Fruit fly (Drosophila melanogaster): Measurements from ENCODE around the gene CG33642.

CG33642 gene

DNA sequence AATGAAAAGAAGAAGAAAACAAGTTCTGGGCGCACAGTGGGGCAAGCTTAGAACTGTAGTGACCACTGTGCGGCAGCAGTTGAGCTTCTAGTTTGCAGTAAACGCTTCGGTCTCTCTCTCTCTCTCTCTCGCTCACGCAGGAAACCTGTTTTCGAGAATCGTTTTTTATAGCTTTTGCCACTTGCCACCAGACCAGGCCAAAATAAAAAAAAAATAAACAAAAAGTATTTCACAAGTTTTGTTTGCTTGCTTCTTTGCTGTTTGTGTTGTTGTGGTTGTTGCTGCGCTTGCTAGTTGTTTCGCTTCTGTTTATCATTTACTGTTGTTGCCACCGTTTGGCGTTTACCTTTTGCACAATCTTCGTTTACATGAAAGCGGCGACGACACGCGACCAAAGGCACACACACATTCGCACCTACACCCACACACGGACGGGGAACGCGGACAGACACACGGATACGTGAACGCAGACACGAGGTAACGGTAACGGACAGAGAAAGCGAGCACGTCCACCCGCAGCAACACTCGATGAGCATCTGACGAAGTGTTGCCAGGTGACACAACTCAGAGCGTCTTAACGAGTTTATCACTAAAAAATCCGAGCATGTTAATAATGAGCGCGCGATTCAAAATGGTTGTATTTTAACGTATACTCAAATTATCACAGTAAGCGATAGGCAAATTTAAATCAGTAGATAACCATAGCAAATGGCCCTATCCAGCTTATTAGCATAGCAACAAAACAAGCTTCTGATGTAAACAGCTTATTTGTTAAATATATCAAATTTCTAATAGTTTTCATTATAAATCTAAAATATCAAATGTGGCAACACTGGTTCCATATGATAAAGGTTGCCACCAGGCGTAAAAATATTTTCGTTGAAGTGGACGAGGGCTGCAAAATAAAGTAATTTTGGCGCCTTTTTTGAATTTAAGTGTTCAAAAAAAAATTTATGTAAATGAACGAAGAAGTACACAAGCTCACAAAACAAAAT is 19.3 kb downstream of the CG33642 start, which contains the start of gene B4 (continued):
- no peak for TF ChIP-seq CG14441 (GFP tag; IDR thresholded peaks at IDR 0.05)
- TF ChIP-seq gro (GFP tag; optimal IDR thresholded peaks at IDR 0.05), result peak; percentile 93
- peak; percentile 38 for TF ChIP-seq CG2678 (tag; optimal IDR thresholded peaks at IDR 0.05)
- TF ChIP-seq insv (GFP tag; optimal IDR thresholded peaks at IDR 0.05), result no peak
- no peak for TF ChIP-seq CG31388 (GFP tag; optimal IDR thresholded peaks at IDR 0.05)
- TF ChIP-seq tap (tag; optimal IDR thresholded peaks at IDR 0.05), result peak; percentile 27
- peak; percentile 53 for TF ChIP-seq scrt (GFP tag; optimal IDR thresholded peaks at IDR 0.05)
- TF ChIP-seq CG12155 (GFP tag; optimal IDR thresholded peaks at IDR 0.05), result no peak
- TF ChIP-seq B-H2 (GFP tag; optimal IDR thresholded peaks at IDR 0.05), result peak; percentile 72
- no peak for TF ChIP-seq maf-S (GFP tag; optimal IDR thresholded peaks at IDR 0.05)
- TF ChIP-seq luna (GFP tag; optimal IDR thresholded peaks at IDR 0.05), result peak; percentile 0
- no peak for TF ChIP-seq croc (GFP tag; conservative IDR thresholded peaks at IDR 0.05)
- peak; percentile 81; the same call in 1 of the 2 replicates for TF ChIP-seq CG16779 (GFP tag; IDR thresholded peaks at IDR 0.05)
- peak; percentile 90 for TF ChIP-seq nom (GFP tag; optimal IDR thresholded peaks at IDR 0.05)
- peak; percentile 7 for TF ChIP-seq CG15601 (tag; optimal IDR thresholded peaks at IDR 0.05)
- no peak for TF ChIP-seq CG7839 (tag; optimal IDR thresholded peaks at IDR 0.05)
- TF ChIP-seq Asciz (GFP tag; optimal IDR thresholded peaks at IDR 0.05), result peak; percentile 73
- peak; percentile 64 for TF ChIP-seq CrebB (tag; optimal IDR thresholded peaks at IDR 0.05)
- TF ChIP-seq chinmo (GFP tag; IDR thresholded peaks at IDR 0.05; ENCODE audit: partially characterized antibody), result peak; percentile 81; the same call in 2 of the 4 replicates
- no peak for TF ChIP-seq CG13424 (tag; optimal IDR thresholded peaks at IDR 0.05)
- peak; percentile 39 for TF ChIP-seq dmrt99B (tag; optimal IDR thresholded peaks at IDR 0.05)
- peak; percentile 27 for TF ChIP-seq Ets97D (GFP tag; optimal IDR thresholded peaks at IDR 0.05)
- no peak for TF ChIP-seq Blimp-1 (GFP tag; optimal IDR thresholded peaks at IDR 0.05)
- TF ChIP-seq CG12659 (GFP tag; optimal IDR thresholded peaks at IDR 0.05), result peak; percentile 23
- TF ChIP-seq fd3F (GFP tag; optimal IDR thresholded peaks at IDR 0.05), result no peak
- TF ChIP-seq Aef1 (GFP tag; IDR thresholded peaks at IDR 0.05), result no peak; the same call in 2 of the 3 replicates
- peak; percentile 19 for TF ChIP-seq CG17568 (GFP tag; optimal IDR thresholded peaks at IDR 0.05)
- no peak for TF ChIP-seq sisA (GFP tag; IDR thresholded peaks at IDR 0.05)
- peak; percentile 1 to 70 for TF ChIP-seq bsh (GFP tag; optimal IDR thresholded peaks at IDR 0.05)
- TF ChIP-seq tup (GFP tag; optimal IDR thresholded peaks at IDR 0.05), result peak; percentile 51
- TF ChIP-seq NC2β (GFP tag; optimal IDR thresholded peaks at IDR 0.05), result no peak
- TF ChIP-seq Ada2b (GFP tag; IDR thresholded peaks at IDR 0.05), result 0 out of 2 replicates have a peak, but pooled peaks have one; percentile 4
- TF ChIP-seq Nf-YB (GFP tag; optimal IDR thresholded peaks at IDR 0.05), result no peak
- TF ChIP-seq CG31441 (GFP tag; IDR thresholded peaks at IDR 0.05), result no peak
- TF ChIP-seq vnd (GFP tag; IDR thresholded peaks at IDR 0.05; ENCODE audit: partially characterized antibody), result no peak
- no peak for TF ChIP-seq CG8478 (optimal IDR thresholded peaks at IDR 0.05)
- no peak; the same call in 2 of the 3 replicates for TF ChIP-seq H15 (GFP tag; IDR thresholded peaks at IDR 0.05)
- TF ChIP-seq CG16863 (GFP tag; optimal IDR thresholded peaks at IDR 0.05), result no peak
- peak; percentile 14 for TF ChIP-seq slou (GFP tag; optimal IDR thresholded peaks at IDR 0.05)
- TF ChIP-seq dimm (GFP tag; IDR thresholded peaks at IDR 0.05), result no peak
- no peak for TF ChIP-seq CG1602 (GFP tag; optimal IDR thresholded peaks at IDR 0.05)
- no peak for TF ChIP-seq az2 (GFP tag; optimal IDR thresholded peaks at IDR 0.05)
- no peak for TF ChIP-seq Dek (tag; optimal IDR thresholded peaks at IDR 0.05)
- TF ChIP-seq CG6813 (GFP tag; optimal IDR thresholded peaks at IDR 0.05), result peak; percentile 69
- TF ChIP-seq hkb (optimal IDR thresholded peaks at IDR 0.05), result peak; percentile 34
- peak; percentile 51 for TF ChIP-seq hkb (GFP tag; IDR thresholded peaks at IDR 0.05)
- TF ChIP-seq CG15073 (GFP tag; optimal IDR thresholded peaks at IDR 0.05), result no peak
- TF ChIP-seq vvl (GFP tag; IDR thresholded peaks at IDR 0.05), result peak; percentile 49

Measured in whole organism, embryonic.